Worm (Caenorhabditis elegans) whole organism, L1 larva: Measurements from ENCODE around the gene C15C8.4.

Experiments
- C34B4.2 ChIP-seq: sonication (generic microtip); optimal IDR thresholded peaks from 2 replicates; lab custom pipeline; 2017; ENCODE audit warnings: mild to moderate bottlenecking, missing genetic modification characterization, missing compliant biosample characterization
- blmp-1 ChIP-seq: fragments of 150-350 bp; optimal IDR thresholded peaks from 2 replicates; lab custom pipeline; 2014; ENCODE audit warnings: missing biosample characterization, missing genetic modification characterization
- ceh-82 ChIP-seq, 3 experiments: fragments of 150-350 bp in 1 of 3; sonication (generic microtip) in 2 of 3; optimal IDR thresholded peaks; 2 replicates each; lab custom pipeline; 2014 to 2017; ENCODE audit warnings: missing biosample characterization in 3 of 3, missing genetic modification characterization in 3 of 3
- ces-1 ChIP-seq: fragments of 150-350 bp; optimal IDR thresholded peaks from 2 replicates; lab custom pipeline; 2014; ENCODE audit warnings: missing biosample characterization, missing genetic modification reagents, missing genetic modification characterization
- dpl-1 ChIP-seq, 3 experiments: fragments of 150-350 bp in 2 of 3; sonication (generic microtip) in 1 of 3; optimal IDR thresholded peaks; 2 replicates each; lab custom pipeline; 2014 to 2017; ENCODE audit warnings: missing biosample characterization in 3 of 3, missing genetic modification characterization in 3 of 3, missing genetic modification reagents in 3 of 3
- efl-1 ChIP-seq, 4 experiments: fragments of 150-350 bp; optimal IDR thresholded peaks in 3 of 4; peaks in 1 of 4; 1 replicate in 1 of 4; 2 replicates in 3 of 4; lab custom pipeline; 2014; ENCODE audit warnings: missing biosample characterization in 2 of 4, missing genetic modification characterization in 2 of 4, missing genetic modification reagents in 2 of 4
- egl-27 ChIP-seq, 2 experiments: fragments of 150-350 bp in 1 of 2; sonication (generic microtip); optimal IDR thresholded peaks; 3 replicates each; lab custom pipeline; 2017 to 2018; ENCODE audit warnings: missing biosample characterization in 2 of 2, missing genetic modification characterization in 2 of 2, missing genetic modification reagents in 2 of 2
- elt-2 ChIP-seq: sonication (generic microtip); optimal IDR thresholded peaks from 2 replicates; lab custom pipeline; 2016; ENCODE audit warnings: missing genetic modification characterization, mild to moderate bottlenecking, inconsistent platforms, missing compliant biosample characterization, missing genetic modification reagents
- elt-3 ChIP-seq, 6 experiments: fragments of 150-350 bp in 1 of 6; sonication (generic microtip); optimal IDR thresholded peaks; 2 replicates each; lab custom pipeline; 2017 to 2018; ENCODE audit warnings: missing biosample characterization in 6 of 6, missing genetic modification characterization in 6 of 6, inconsistent platforms in 1 of 6
- fkh-4 ChIP-seq: sonication (generic microtip); optimal IDR thresholded peaks from 2 replicates; lab custom pipeline; 2016; ENCODE audit warnings: missing compliant biosample characterization, missing genetic modification characterization, borderline replicate concordance
- grh-1 ChIP-seq: fragments of 200-800 bp; sonication (Bioruptor generic); IDR thresholded peaks from 2 replicates; pipeline ENCODE4 v1.3.6; 2022; ENCODE audit warnings: missing genetic modification reagents, missing genetic modification characterization, missing compliant biosample characterization
- hlh-4 ChIP-seq: sonication (generic microtip); optimal IDR thresholded peaks from 2 replicates; lab custom pipeline; 2016; ENCODE audit warnings: mild to moderate bottlenecking, missing genetic modification characterization, missing compliant biosample characterization
- hpl-2 ChIP-seq: fragments of 150-350 bp; optimal IDR thresholded peaks from 2 replicates; lab custom pipeline; 2014; ENCODE audit warnings: missing biosample characterization, missing genetic modification reagents, missing genetic modification characterization
- jun-1 ChIP-seq: fragments of 150-350 bp; optimal IDR thresholded peaks from 2 replicates; lab custom pipeline; 2014; ENCODE audit warnings: missing biosample characterization, missing genetic modification reagents, missing genetic modification characterization
- lin-13 ChIP-seq: fragments of 150-350 bp; optimal IDR thresholded peaks from 2 replicates; lab custom pipeline; 2014; ENCODE audit warnings: missing biosample characterization, missing genetic modification reagents, missing genetic modification characterization
- lin-35 ChIP-seq, 2 experiments: fragments of 150-350 bp; optimal IDR thresholded peaks; 2 replicates each; lab custom pipeline; 2014; ENCODE audit warnings: missing biosample characterization in 2 of 2, missing genetic modification characterization in 2 of 2, missing genetic modification reagents in 2 of 2
- lir-3 ChIP-seq: sonication (generic microtip); optimal IDR thresholded peaks from 2 replicates; lab custom pipeline; 2016; ENCODE audit warnings: mild to moderate bottlenecking, missing genetic modification characterization, moderate library complexity, missing compliant biosample characterization; ENCODE audit not compliant: poor library complexity
- lsy-2 ChIP-seq, 2 experiments: fragments of 150-350 bp; optimal IDR thresholded peaks; 2 replicates each; lab custom pipeline; 2014; ENCODE audit warnings: missing biosample characterization in 2 of 2, missing genetic modification characterization in 2 of 2
- mab-9 ChIP-seq: fragments of 200-800 bp; sonication (Bioruptor generic); IDR thresholded peaks from 2 replicates; pipeline ENCODE4 v1.3.6; 2022; ENCODE audit warnings: missing genetic modification reagents, missing genetic modification characterization, missing compliant biosample characterization
- mdl-1 ChIP-seq, 2 experiments: fragments of 150-350 bp; optimal IDR thresholded peaks; 2 replicates each; lab custom pipeline; 2014 to 2017; ENCODE audit warnings: missing biosample characterization in 2 of 2, missing genetic modification characterization in 2 of 2, inconsistent platforms in 1 of 2
- mef-2 ChIP-seq: fragments of 150-350 bp; optimal IDR thresholded peaks from 2 replicates; lab custom pipeline; 2014; ENCODE audit warnings: missing biosample characterization, missing genetic modification characterization
- mep-1 ChIP-seq: fragments of 150-350 bp; optimal IDR thresholded peaks from 2 replicates; lab custom pipeline; 2014; ENCODE audit warnings: missing biosample characterization, missing genetic modification characterization
- nhr-20 ChIP-seq: sonication (generic microtip); optimal IDR thresholded peaks from 2 replicates; lab custom pipeline; 2016; ENCODE audit warnings: mild to moderate bottlenecking, missing genetic modification characterization, missing compliant biosample characterization
- nhr-71 ChIP-seq: sonication (generic microtip); optimal IDR thresholded peaks from 2 replicates; lab custom pipeline; 2016; ENCODE audit warnings: mild to moderate bottlenecking, missing genetic modification characterization, moderate library complexity, missing compliant biosample characterization
- nhr-77 ChIP-seq: fragments of 150-350 bp; optimal IDR thresholded peaks from 2 replicates; lab custom pipeline; 2014; ENCODE audit warnings: missing biosample characterization, missing genetic modification characterization
- nhr-90 ChIP-seq: sonication (generic microtip); optimal IDR thresholded peaks from 2 replicates; lab custom pipeline; 2016; ENCODE audit warnings: mild to moderate bottlenecking, missing genetic modification characterization, missing compliant biosample characterization; ENCODE audit not compliant: poor library complexity
- pax-3 ChIP-seq: fragments of 200-800 bp; sonication (Bioruptor generic); optimal IDR thresholded peaks from 2 replicates; lab custom pipeline; 2018; ENCODE audit warnings: mild to moderate bottlenecking, missing genetic modification characterization, moderate library complexity, missing compliant biosample characterization
- rnt-1 ChIP-seq: sonication (generic microtip); optimal IDR thresholded peaks from 2 replicates; lab custom pipeline; 2016; ENCODE audit warnings: mild to moderate bottlenecking, missing genetic modification characterization, moderate library complexity, missing compliant biosample characterization
- sox-4 ChIP-seq: sonication (generic microtip); optimal IDR thresholded peaks from 2 replicates; lab custom pipeline; 2016; ENCODE audit warnings: missing genetic modification characterization, missing compliant biosample characterization
- tbx-2 ChIP-seq: sonication (generic microtip); optimal IDR thresholded peaks from 2 replicates; lab custom pipeline; 2016; ENCODE audit warnings: missing genetic modification characterization, missing compliant biosample characterization
- tlp-1 ChIP-seq: fragments of 150-350 bp; optimal IDR thresholded peaks from 2 replicates; lab custom pipeline; 2014; ENCODE audit warnings: missing biosample characterization, missing genetic modification characterization
- xbp-1 ChIP-seq: sonication (generic microtip); optimal IDR thresholded peaks from 2 replicates; lab custom pipeline; 2016; ENCODE audit warnings: missing genetic modification characterization, missing compliant biosample characterization
- ztf-4 ChIP-seq: fragments of 150-350 bp; optimal IDR thresholded peaks from 2 replicates; lab custom pipeline; 2014; ENCODE audit warnings: missing biosample characterization, missing genetic modification characterization

C15C8.4 gene

ce11 chrV:12747431-12747830, at the start of gene C15C8.4:
TSS of gene C15C8.4 (minus strand) at chrV:12747463.
- TF ChIP-seq ceh-82 (tag; optimal IDR thresholded peaks at IDR 0.05; lab: Kevin White, UChicago) (no peak), ztf-4 (tag; lab: Kevin White, UChicago) (no peak), xbp-1 (tag; lab: Kevin White, UChicago) (no peak), efl-1 (optimal IDR thresholded peaks at IDR 0.05; lab: Kevin White, UChicago) (peak; percentile 15 to 20), efl-1 (GFP tag; optimal IDR thresholded peaks at IDR 0.05 in 1 of 2; lab: Kevin White, UChicago) (peak; percentile 12 to 85), dpl-1 (GFP tag; optimal IDR thresholded peaks at IDR 0.05; lab: Kevin White, UChicago) (peak in 1 of 3 experiments; percentile 40), fkh-4 (no peak), mep-1 (tag; lab: Kevin White, UChicago) (peak; percentile 37), grh-1 (GFP tag; lab: Robert Waterston, UW) (no peak), hlh-4 (tag; lab: Kevin White, UChicago) (no peak), nhr-77 (tag; lab: Kevin White, UChicago) (no peak), sox-4 (tag; lab: Kevin White, UChicago) (no peak), jun-1 (no peak), lir-3 (tag; lab: Kevin White, UChicago) (no peak), lin-13 (GFP tag; lab: Kevin White, UChicago) (peak; percentile 9), mab-9 (GFP tag; lab: Robert Waterston, UW) (no peak), mef-2 (tag; lab: Kevin White, UChicago) (no peak), rnt-1 (tag; lab: Kevin White, UChicago) (peak; percentile 12), hpl-2 (GFP tag; lab: Kevin White, UChicago) (no peak), nhr-71 (tag; lab: Kevin White, UChicago) (no peak), blmp-1 (peak; percentile 74), egl-27 (tag; optimal IDR thresholded peaks at IDR 0.05; lab: Kevin White, UChicago) (no peak), lsy-2 (tag; optimal IDR thresholded peaks at IDR 0.05; lab: Kevin White, UChicago) (peak in 1 of 2 experiments; percentile 50), C34B4.2 (tag; lab: Kevin White, UChicago) (no peak), pax-3 (tag; lab: Kevin White, UChicago) (no peak)

ce11 chrV:12795927-12796326, 48.7 kb upstream of the C15C8.4 start:
- TF ChIP-seq elt-2 (tag; lab: Kevin White, UChicago) = peak; percentile 54
- peak in 1 of 6 experiments; percentile 4 for TF ChIP-seq elt-3 (tag; optimal IDR thresholded peaks at IDR 0.05; lab: Kevin White, UChicago)
- TF ChIP-seq nhr-20 (tag; lab: Kevin White, UChicago) = peak; percentile 5
- no peak for TF ChIP-seq hlh-4 (tag; lab: Kevin White, UChicago)

ce11 chrV:12795196-12795595, 47.9 kb upstream of the C15C8.4 start, which contains the start of gene ugt-4:
TSS of gene ugt-4 (minus strand) at chrV:12795336.
- TF ChIP-seq nhr-71 (tag; lab: Kevin White, UChicago) = peak; percentile 10
- TF ChIP-seq tlp-1 (tag; lab: Kevin White, UChicago) = no peak
- TF ChIP-seq lin-35 (GFP tag; optimal IDR thresholded peaks at IDR 0.05; lab: Kevin White, UChicago) = peak in 1 of 2 experiments; percentile 36
- TF ChIP-seq elt-2 (tag; lab: Kevin White, UChicago) = peak; percentile 50
- peak in 1 of 6 experiments; percentile 47 for TF ChIP-seq elt-3 (tag; optimal IDR thresholded peaks at IDR 0.05; lab: Kevin White, UChicago)

ce11 chrV:12792752-12793151, 45.5 kb upstream of the C15C8.4 start, which contains the start of gene ugt-5:
TSS of gene ugt-5 (minus strand) at chrV:12792965.
- TF ChIP-seq tbx-2 (tag; lab: Kevin White, UChicago) (no peak), lin-35 (GFP tag; optimal IDR thresholded peaks at IDR 0.05; lab: Kevin White, UChicago) (peak in 1 of 2 experiments; percentile 37), nhr-90 (tag; lab: Kevin White, UChicago) (no peak), elt-2 (tag; lab: Kevin White, UChicago) (peak; percentile 48)

ce11 chrV:12790188-12790587, 42.9 kb upstream of the C15C8.4 start, which contains the start of gene srbc-43:
TSS of gene srbc-43 (minus strand) at chrV:12790518.
- TF ChIP-seq mdl-1 (tag; optimal IDR thresholded peaks at IDR 0.05; lab: Kevin White, UChicago) = no peak
- peak; percentile 7 for TF ChIP-seq elt-2 (tag; lab: Kevin White, UChicago)
- TF ChIP-seq ztf-4 (tag; lab: Kevin White, UChicago) = no peak
- TF ChIP-seq ces-1 (GFP tag; lab: Kevin White, UChicago) = no peak
- TF ChIP-seq jun-1 = no peak
